Fruit fly (Drosophila melanogaster): ENCODE data around the gene CG11737.

DNA sequence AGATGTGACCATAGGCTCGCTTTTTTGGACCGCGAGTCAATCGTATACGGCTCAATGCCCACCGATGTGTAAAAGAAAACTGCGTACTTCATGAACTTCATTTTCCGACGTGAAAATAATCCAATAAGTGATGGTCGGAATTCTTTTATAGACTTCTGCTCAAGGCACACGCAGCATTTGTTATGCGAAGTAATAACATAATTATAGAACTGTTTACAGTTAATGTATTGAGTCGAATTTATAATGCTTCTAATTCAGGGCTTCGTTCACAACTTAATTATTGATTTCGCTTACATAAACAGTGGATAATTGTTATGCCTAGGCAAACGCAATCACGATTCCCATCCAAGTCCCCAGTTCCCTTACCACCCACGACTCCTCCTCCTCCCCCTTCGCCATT, 4.7 kb upstream of the CG11737 start, which contains the start of gene Or85c:
- TF ChIP-seq Ets98B (GFP tag; IDR thresholded peaks at IDR 0.05) (no peak), EcR (GFP tag; optimal IDR thresholded peaks at IDR 0.05) (no peak), CG15710 (tag; optimal IDR thresholded peaks at IDR 0.05) (no peak), Pif1B (GFP tag; optimal IDR thresholded peaks at IDR 0.05) (no peak), CG34367 (tag; optimal IDR thresholded peaks at IDR 0.05) (no peak), D1 (tag; optimal IDR thresholded peaks at IDR 0.05) (no peak), Snoo (tag; optimal IDR thresholded peaks at IDR 0.05) (no peak), Pif1A (GFP tag; optimal IDR thresholded peaks at IDR 0.05) (no peak), CG4496 (GFP tag; IDR thresholded peaks at IDR 0.05) (no peak), CG10348 (GFP tag; IDR thresholded peaks at IDR 0.05) (no peak)
